Worm (Caenorhabditis elegans) whole organism, L4 larva: Measurements from ENCODE around the gene F44G3.7.

Source experiments
- F49E8.2 ChIP-seq: sonication (generic microtip); optimal IDR thresholded peaks from 2 replicates; lab custom pipeline; 2016; ENCODE audit warnings: missing compliant biosample characterization, mild to moderate bottlenecking, missing genetic modification characterization, borderline replicate concordance
- ZK546.5 ChIP-seq, 2 experiments: sonication (generic microtip); optimal IDR thresholded peaks; 2 replicates each; lab custom pipeline; 2017; ENCODE audit warnings: missing biosample characterization in 2 of 2, missing genetic modification characterization in 2 of 2
- daf-16 ChIP-seq, 3 experiments: sonication (generic microtip); optimal IDR thresholded peaks; 2 replicates each; lab custom pipeline; 2016 to 2017; ENCODE audit warnings: missing genetic modification characterization in 3 of 3, missing genetic modification reagents in 3 of 3, mild to moderate bottlenecking in 2 of 3, missing compliant biosample characterization in 2 of 3, missing biosample characterization in 1 of 3, moderate library complexity in 1 of 3
- egl-27 ChIP-seq: sonication (generic microtip); optimal IDR thresholded peaks from 3 replicates; lab custom pipeline; 2017; ENCODE audit warnings: missing biosample characterization, missing genetic modification reagents, missing genetic modification characterization
- fos-1 ChIP-seq: fragments of 150-350 bp; optimal IDR thresholded peaks from 2 replicates; lab custom pipeline; 2014; ENCODE audit warnings: missing biosample characterization, missing genetic modification characterization
- lin-13 ChIP-seq: fragments of 150-350 bp; optimal IDR thresholded peaks from 2 replicates; lab custom pipeline; 2014; ENCODE audit warnings: missing biosample characterization, missing genetic modification reagents, missing genetic modification characterization
- lin-38 ChIP-seq: fragments of 200-800 bp; sonication (Bioruptor generic); IDR thresholded peaks from 2 replicates; pipeline ENCODE4 v1.3.6; 2022; ENCODE audit warnings: missing genetic modification reagents, missing genetic modification characterization, missing compliant biosample characterization
- lsy-2 ChIP-seq, 2 experiments: fragments of 150-350 bp in 1 of 2; sonication (generic microtip) in 1 of 2; optimal IDR thresholded peaks; 2 replicates each; lab custom pipeline; 2014 to 2017; ENCODE audit warnings: missing biosample characterization in 2 of 2, missing genetic modification characterization in 2 of 2
- mep-1 ChIP-seq: fragments of 150-350 bp; sonication (generic microtip); optimal IDR thresholded peaks from 3 replicates; lab custom pipeline; 2014; ENCODE audit warnings: missing biosample characterization, missing genetic modification characterization
- nhr-11 ChIP-seq: fragments of 150-350 bp; optimal IDR thresholded peaks from 2 replicates; lab custom pipeline; 2014; ENCODE audit warnings: missing biosample characterization, missing genetic modification characterization
- pqm-1 ChIP-seq: sonication (generic microtip); optimal IDR thresholded peaks from 2 replicates; lab custom pipeline; 2017; ENCODE audit warnings: missing biosample characterization, missing genetic modification characterization
- tra-1 ChIP-seq: fragments of 200-800 bp; sonication (Bioruptor generic); IDR thresholded peaks from 2 replicates; pipeline ENCODE4 v1.3.6; 2022; ENCODE audit warnings: missing genetic modification reagents, missing genetic modification characterization, missing compliant biosample characterization
- vab-7 ChIP-seq: fragments of 200-800 bp; sonication (Bioruptor generic); IDR thresholded peaks from 2 replicates; pipeline ENCODE4 v1.3.6; 2022; ENCODE audit warnings: missing genetic modification reagents, missing genetic modification characterization, missing compliant biosample characterization

DNA sequence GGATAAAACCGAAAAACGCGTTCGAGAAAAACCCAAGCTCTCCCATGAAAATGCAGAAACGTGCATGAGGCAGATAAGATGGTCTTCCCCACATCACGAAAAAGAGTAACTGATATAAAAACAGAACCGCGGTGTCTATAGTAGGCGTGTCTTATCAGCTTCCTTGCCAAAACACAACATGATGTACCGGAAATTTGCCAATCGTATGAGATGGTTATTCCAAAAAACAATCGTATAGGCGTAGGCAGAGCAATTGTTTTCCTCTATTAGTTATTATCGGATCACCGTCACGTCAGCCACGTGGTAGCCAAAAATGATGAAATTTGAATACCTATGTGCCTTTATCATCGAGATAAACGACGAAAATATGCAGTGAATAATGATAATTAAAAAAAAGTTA lies 37.5 kb downstream of the F44G3.7 start, which contains the start of gene str-7:
- TF ChIP-seq F49E8.2 (tag; lab: Kevin White, UChicago) (no peak), nhr-11 (no peak), daf-16 (GFP tag; optimal IDR thresholded peaks at IDR 0.05; lab: Kevin White, UChicago) (no peak), daf-16 (tag; optimal IDR thresholded peaks at IDR 0.05; lab: Kevin White, UChicago) (no peak), ZK546.5 (tag; optimal IDR thresholded peaks at IDR 0.05; lab: Kevin White, UChicago) (no peak), fos-1 (no peak), vab-7 (GFP tag; lab: Robert Waterston, UW) (no peak), pqm-1 (tag; lab: Kevin White, UChicago) (no peak), lsy-2 (tag; optimal IDR thresholded peaks at IDR 0.05; lab: Kevin White, UChicago) (no peak), egl-27 (tag; lab: Kevin White, UChicago) (no peak), lin-13 (no peak), mep-1 (tag; lab: Kevin White, UChicago) (no peak), tra-1 (GFP tag; lab: Robert Waterston, UW) (no peak), lin-38 (GFP tag; lab: Robert Waterston, UW) (no peak)
